Worm (Caenorhabditis elegans) whole organism, early embryonic: Measurements from ENCODE around the gene T05E12.3.

Experiments
- B0310.2 ChIP-seq: sonication (generic microtip); optimal IDR thresholded peaks from 2 replicates; lab custom pipeline; 2016; ENCODE audit warnings: mild to moderate bottlenecking, missing genetic modification characterization, missing compliant biosample characterization
- F13C5.2 ChIP-seq: sonication (generic microtip); optimal IDR thresholded peaks from 2 replicates; lab custom pipeline; 2017; ENCODE audit warnings: mild to moderate bottlenecking, missing genetic modification characterization, inconsistent platforms, missing compliant biosample characterization
- aly-1 ChIP-seq: sonication (generic microtip); optimal IDR thresholded peaks from 2 replicates; lab custom pipeline; 2016; ENCODE audit warnings: missing genetic modification characterization, missing compliant biosample characterization
- ama-1 ChIP-seq: fragments of 150-350 bp; optimal IDR thresholded peaks from 2 replicates; lab custom pipeline; 2014
- ceh-13 ChIP-seq: fragments of 200-800 bp; sonication (Bioruptor generic); optimal IDR thresholded peaks from 2 replicates; lab custom pipeline; 2018; ENCODE audit warnings: mild to moderate bottlenecking, missing genetic modification characterization, missing compliant biosample characterization
- ceh-36 ChIP-seq: sonication (generic microtip); optimal IDR thresholded peaks from 2 replicates; lab custom pipeline; 2016; ENCODE audit warnings: missing genetic modification characterization, inconsistent platforms, missing compliant biosample characterization
- ets-7 ChIP-seq: sonication (generic microtip); optimal IDR thresholded peaks from 2 replicates; lab custom pipeline; 2016; ENCODE audit warnings: missing genotype, missing genetic modification characterization, missing compliant biosample characterization
- flt-1 ChIP-seq: fragments of 200-800 bp; sonication (Bioruptor generic); IDR thresholded peaks from 2 replicates; pipeline ENCODE4 v1.3.6; 2022; ENCODE audit warnings: missing genetic modification characterization, missing compliant biosample characterization
- hmbx-1 ChIP-seq: sonication (generic microtip); optimal IDR thresholded peaks from 2 replicates; lab custom pipeline; 2016; ENCODE audit warnings: mild to moderate bottlenecking, missing genetic modification characterization, missing compliant biosample characterization
- hmg-4 ChIP-seq: fragments of 200-800 bp; sonication (Bioruptor generic); optimal IDR thresholded peaks from 2 replicates; lab custom pipeline; 2018; ENCODE audit warnings: mild to moderate bottlenecking, missing genetic modification characterization, missing compliant biosample characterization
- hnd-1 ChIP-seq: sonication (generic microtip); optimal IDR thresholded peaks from 2 replicates; lab custom pipeline; 2016; ENCODE audit warnings: missing genetic modification characterization, missing compliant biosample characterization
- pes-1 ChIP-seq: fragments of 200-800 bp; sonication (Bioruptor generic); IDR thresholded peaks from 2 replicates; pipeline ENCODE4 v1.3.6; 2022; ENCODE audit warnings: missing genetic modification reagents, missing genetic modification characterization, missing compliant biosample characterization
- scrt-1 ChIP-seq: fragments of 200-800 bp; sonication (Bioruptor generic); IDR thresholded peaks from 2 replicates; pipeline ENCODE4 v1.3.6; 2022; ENCODE audit warnings: missing genetic modification characterization, missing compliant biosample characterization
- sea-1 ChIP-seq: fragments of 200-800 bp; sonication (Bioruptor generic); conservative IDR thresholded peaks from 2 replicates; pipeline ENCODE4 v1.3.6; 2022; ENCODE audit warnings: missing genetic modification characterization, missing compliant biosample characterization
- tbx-11 ChIP-seq: fragments of 200-800 bp; sonication (Bioruptor generic); IDR thresholded peaks from 2 replicates; pipeline ENCODE4 v1.3.6; 2022; ENCODE audit warnings: missing genetic modification characterization, missing compliant biosample characterization
- tbx-37 ChIP-seq: fragments of 200-800 bp; sonication (Bioruptor generic); conservative IDR thresholded peaks from 2 replicates; pipeline ENCODE4 v1.3.6; 2022; ENCODE audit warnings: missing genetic modification reagents, missing genetic modification characterization, missing compliant biosample characterization
- tra-4 ChIP-seq: sonication (generic microtip); optimal IDR thresholded peaks from 2 replicates; lab custom pipeline; 2017; ENCODE audit warnings: missing genetic modification characterization, missing compliant biosample characterization

The T05E12.3 gene

ce11 chrV:17077889-17078288 is at the start of gene T05E12.3:
T05E12.3 (minus strand) TSS chrV:17077989.
- TF ChIP-seq sea-1 (no peak), ama-1 (lab: Kevin White, UChicago) (no peak), hnd-1 (tag; lab: Kevin White, UChicago) (no peak), aly-1 (no peak), scrt-1 (GFP tag; lab: Robert Waterston, UW) (no peak), hmbx-1 (no peak), flt-1 (GFP tag; lab: Robert Waterston, UW) (no peak), tra-4 (tag; lab: Kevin White, UChicago) (no peak), tbx-11 (GFP tag; lab: Robert Waterston, UW) (no peak), ceh-36 (no peak), ceh-13 (GFP tag; lab: Kevin White, UChicago) (no peak), B0310.2 (tag; lab: Kevin White, UChicago) (no peak)

ce11 chrV:17108310-17108709 is 30.5 kb upstream of the T05E12.3 start, which contains the start of gene ZK218.11:
ZK218.11 (minus strand) TSS chrV:17108410.
- no peak for TF ChIP-seq aly-1

ce11 chrV:17105483-17105882 is 27.7 kb upstream of the T05E12.3 start, which contains the start of gene ZK218.7:
ZK218.7 (plus strand) TSS chrV:17105783.
- TF ChIP-seq aly-1 = no peak
- no peak for TF ChIP-seq tbx-11 (GFP tag; lab: Robert Waterston, UW)
- no peak for TF ChIP-seq tra-4 (tag; lab: Kevin White, UChicago)
- no peak for TF ChIP-seq sea-1

ce11 chrV:17104527-17104926 is 26.7 kb upstream of the T05E12.3 start, which contains the start of gene nhr-248:
nhr-248 (minus strand) TSS chrV:17104627.
- TF ChIP-seq aly-1 (no peak), scrt-1 (GFP tag; lab: Robert Waterston, UW) (no peak), flt-1 (GFP tag; lab: Robert Waterston, UW) (no peak), F13C5.2 (tag; lab: Kevin White, UChicago) (no peak), tra-4 (tag; lab: Kevin White, UChicago) (no peak), hmbx-1 (no peak), ama-1 (lab: Kevin White, UChicago) (no peak), ceh-36 (no peak), tbx-37 (no peak), sea-1 (no peak), hnd-1 (tag; lab: Kevin White, UChicago) (no peak), ets-7 (tag; lab: Kevin White, UChicago) (no peak), tbx-11 (GFP tag; lab: Robert Waterston, UW) (no peak), pes-1 (GFP tag; lab: Robert Waterston, UW) (no peak), ceh-13 (GFP tag; lab: Kevin White, UChicago) (no peak), hmg-4 (GFP tag; lab: Kevin White, UChicago) (no peak)

- no peak for TF ChIP-seq sea-1
- no peak for TF ChIP-seq ceh-36
- TF ChIP-seq scrt-1 (GFP tag; lab: Robert Waterston, UW) = no peak
- TF ChIP-seq hnd-1 (tag; lab: Kevin White, UChicago) = no peak
- TF ChIP-seq F13C5.2 (tag; lab: Kevin White, UChicago) = no peak
- TF ChIP-seq B0310.2 (tag; lab: Kevin White, UChicago) = no peak
- TF ChIP-seq hmbx-1 = no peak
- no peak for TF ChIP-seq ets-7 (tag; lab: Kevin White, UChicago)
- no peak for TF ChIP-seq ama-1 (lab: Kevin White, UChicago)
- TF ChIP-seq hmg-4 (GFP tag; lab: Kevin White, UChicago) = no peak
- TF ChIP-seq tbx-11 (GFP tag; lab: Robert Waterston, UW) = no peak
- no peak for TF ChIP-seq aly-1
- TF ChIP-seq tbx-37 = no peak
- no peak for TF ChIP-seq ceh-13 (GFP tag; lab: Kevin White, UChicago)
- no peak for TF ChIP-seq flt-1 (GFP tag; lab: Robert Waterston, UW)
- no peak for TF ChIP-seq pes-1 (GFP tag; lab: Robert Waterston, UW)
These were observed 23.0 kb upstream of the T05E12.3 start, which contains the start of gene ZK218.5 for ce11 chrV:17100829-17101228. ZK218.5 (plus strand) TSS chrV:17101129.

ce11 chrV:17098669-17099068 is 20.9 kb upstream of the T05E12.3 start, which contains the start of the genes ZK218.3 and ZK218.4:
ZK218.3 (minus strand) TSS chrV:17098769.
ZK218.4 (plus strand) TSS chrV:17098854.
- no peak for TF ChIP-seq hmbx-1
- TF ChIP-seq B0310.2 (tag; lab: Kevin White, UChicago) = no peak
- TF ChIP-seq tra-4 (tag; lab: Kevin White, UChicago) = no peak
- no peak for TF ChIP-seq scrt-1 (GFP tag; lab: Robert Waterston, UW)
- TF ChIP-seq flt-1 (GFP tag; lab: Robert Waterston, UW) = no peak
- TF ChIP-seq aly-1 = no peak
- no peak for TF ChIP-seq hnd-1 (tag; lab: Kevin White, UChicago)
- TF ChIP-seq tbx-11 (GFP tag; lab: Robert Waterston, UW) = no peak

- TF ChIP-seq scrt-1 (GFP tag; lab: Robert Waterston, UW) = no peak
- no peak for TF ChIP-seq aly-1
- TF ChIP-seq tbx-11 (GFP tag; lab: Robert Waterston, UW) = no peak
- no peak for TF ChIP-seq flt-1 (GFP tag; lab: Robert Waterston, UW)
- no peak for TF ChIP-seq tra-4 (tag; lab: Kevin White, UChicago)
- TF ChIP-seq sea-1 = no peak
- no peak for TF ChIP-seq hmbx-1
- TF ChIP-seq tbx-37 = no peak
- no peak for TF ChIP-seq hnd-1 (tag; lab: Kevin White, UChicago)
- TF ChIP-seq pes-1 (GFP tag; lab: Robert Waterston, UW) = no peak
- no peak for TF ChIP-seq ceh-13 (GFP tag; lab: Kevin White, UChicago)
- no peak for TF ChIP-seq B0310.2 (tag; lab: Kevin White, UChicago)
- no peak for TF ChIP-seq ama-1 (lab: Kevin White, UChicago)
- no peak for TF ChIP-seq hmg-4 (GFP tag; lab: Kevin White, UChicago)
- no peak for TF ChIP-seq F13C5.2 (tag; lab: Kevin White, UChicago)
- TF ChIP-seq ceh-36 = no peak
- TF ChIP-seq ets-7 (tag; lab: Kevin White, UChicago) = no peak
These were observed 16.8 kb upstream of the T05E12.3 start for ce11 chrV:17094568-17094967.

ce11 chrV:17092262-17092661 is 14.5 kb upstream of the T05E12.3 start, which contains the start of gene ZK218.1:
ZK218.1 (plus strand) TSS chrV:17092562.
- TF ChIP-seq tra-4 (tag; lab: Kevin White, UChicago) (no peak), flt-1 (GFP tag; lab: Robert Waterston, UW) (no peak), scrt-1 (GFP tag; lab: Robert Waterston, UW) (no peak), aly-1 (no peak), ama-1 (lab: Kevin White, UChicago) (no peak), tbx-11 (GFP tag; lab: Robert Waterston, UW) (no peak), sea-1 (no peak), F13C5.2 (tag; lab: Kevin White, UChicago) (no peak), ceh-13 (GFP tag; lab: Kevin White, UChicago) (no peak), B0310.2 (tag; lab: Kevin White, UChicago) (no peak)
